Fruit fly (Drosophila melanogaster) S2 (cell line): ENCODE results near the gene CG46427.

Experiments
- CG8478 ChIP-seq: fragments of >200 bp; optimal IDR thresholded peaks from 2 replicates; lab custom pipeline; 2018
- CTCF ChIP-seq, 2 experiments: fragments of >200 bp; optimal IDR thresholded peaks; 2 replicates each; lab custom pipeline; 2018

dm6 chr3R:12426310-12426653 is 12.7 kb downstream of the CG46427 start, which contains the start of gene NANS:
- TF ChIP-seq CTCF (optimal IDR thresholded peaks at IDR 0.05; lab: Kevin White, UChicago) (no peak), CG8478 (lab: Kevin White, UChicago) (no peak)
